Fruit fly (Drosophila melanogaster) whole organism, prepupa: Measurements from ENCODE around the gene CG31777.

Experiments
- CG11294 ChIP-seq: fragments of 200-800 bp; sonication (Bioruptor generic); IDR thresholded peaks from 2 replicates; pipeline ENCODE4 v1.3.6; 2022; ENCODE audit warnings: missing biosample characterization, missing genetic modification characterization
- CG1621 ChIP-seq: fragments of 200-800 bp; sonication (Bioruptor generic); optimal IDR thresholded peaks from 3 replicates; lab custom pipeline; 2018; ENCODE audit warnings: missing biosample characterization, mild to moderate bottlenecking, missing genetic modification characterization
- CG16779 ChIP-seq: fragments of 200-800 bp; sonication (Bioruptor generic); optimal IDR thresholded peaks from 3 replicates; lab custom pipeline; 2017; ENCODE audit warnings: missing biosample characterization, mild to moderate bottlenecking, missing genetic modification characterization
- CG3919 ChIP-seq: fragments of 200-800 bp; sonication (Bioruptor generic); optimal IDR thresholded peaks from 3 replicates; lab custom pipeline; 2016; ENCODE audit warnings: missing biosample characterization, missing genetic modification characterization
- CG4318 ChIP-seq: fragments of 200-800 bp; sonication (Bioruptor generic); optimal IDR thresholded peaks from 3 replicates; lab custom pipeline; 2017; ENCODE audit warnings: missing biosample characterization, mild to moderate bottlenecking, missing genetic modification characterization
- CG6276 ChIP-seq: fragments of 200-800 bp; sonication (Bioruptor generic); optimal IDR thresholded peaks from 2 replicates; lab custom pipeline; 2017; ENCODE audit warnings: missing biosample characterization, mild to moderate bottlenecking, missing genetic modification characterization
- CG8119 ChIP-seq: fragments of 200-800 bp; sonication (Bioruptor generic); IDR thresholded peaks from 3 replicates; pipeline ENCODE4 v1.3.6; 2022; ENCODE audit warnings: missing biosample characterization, missing genetic modification characterization
- CG8319 ChIP-seq: fragments of 200-800 bp; sonication (Bioruptor generic); optimal IDR thresholded peaks from 3 replicates; lab custom pipeline; 2016; ENCODE audit warnings: missing biosample characterization, missing genetic modification characterization
- Eip78C ChIP-seq: fragments of 200-800 bp; sonication (Bioruptor generic); peaks from one replicate; lab custom pipeline; 2016; ENCODE audit warnings: missing biosample characterization, missing genetic modification characterization
- Ets96B ChIP-seq: fragments of 200-800 bp; optimal IDR thresholded peaks from 2 replicates; lab custom pipeline; 2019; ENCODE audit warnings: missing biosample characterization, mild to moderate bottlenecking, missing genetic modification characterization, moderate library complexity
- cyc ChIP-seq: fragments of 200-800 bp; sonication (Bioruptor generic); optimal IDR thresholded peaks from 3 replicates; lab custom pipeline; 2016; ENCODE audit warnings: missing biosample characterization, missing genetic modification characterization
- fd59A ChIP-seq: fragments of 200-800 bp; sonication (Bioruptor generic); optimal IDR thresholded peaks from 2 replicates; lab custom pipeline; 2017; ENCODE audit warnings: missing biosample characterization, mild to moderate bottlenecking, missing genetic modification characterization, missing genetic modification reagents
- fd85E ChIP-seq: fragments of 200-800 bp; sonication (Bioruptor generic); optimal IDR thresholded peaks from 3 replicates; lab custom pipeline; 2016; ENCODE audit warnings: missing biosample characterization, missing genetic modification characterization
- fkh ChIP-seq: fragments of 200-800 bp; sonication (Bioruptor generic); optimal IDR thresholded peaks from 3 replicates; lab custom pipeline; 2017; ENCODE audit warnings: missing biosample characterization, mild to moderate bottlenecking, missing genetic modification characterization, moderate library complexity
- salr ChIP-seq, 2 experiments: fragments of 200-800 bp; sonication (Bioruptor generic); optimal IDR thresholded peaks; 3 replicates each; lab custom pipeline; 2016 to 2018; ENCODE audit warnings: missing biosample characterization in 2 of 2, missing genetic modification characterization in 2 of 2, mild to moderate bottlenecking in 1 of 2
- vri ChIP-seq: fragments of 200-800 bp; sonication (Bioruptor generic); optimal IDR thresholded peaks from 3 replicates; lab custom pipeline; 2016; ENCODE audit warnings: missing biosample characterization, mild to moderate bottlenecking, missing genetic modification characterization

Gene CG31777

DNA sequence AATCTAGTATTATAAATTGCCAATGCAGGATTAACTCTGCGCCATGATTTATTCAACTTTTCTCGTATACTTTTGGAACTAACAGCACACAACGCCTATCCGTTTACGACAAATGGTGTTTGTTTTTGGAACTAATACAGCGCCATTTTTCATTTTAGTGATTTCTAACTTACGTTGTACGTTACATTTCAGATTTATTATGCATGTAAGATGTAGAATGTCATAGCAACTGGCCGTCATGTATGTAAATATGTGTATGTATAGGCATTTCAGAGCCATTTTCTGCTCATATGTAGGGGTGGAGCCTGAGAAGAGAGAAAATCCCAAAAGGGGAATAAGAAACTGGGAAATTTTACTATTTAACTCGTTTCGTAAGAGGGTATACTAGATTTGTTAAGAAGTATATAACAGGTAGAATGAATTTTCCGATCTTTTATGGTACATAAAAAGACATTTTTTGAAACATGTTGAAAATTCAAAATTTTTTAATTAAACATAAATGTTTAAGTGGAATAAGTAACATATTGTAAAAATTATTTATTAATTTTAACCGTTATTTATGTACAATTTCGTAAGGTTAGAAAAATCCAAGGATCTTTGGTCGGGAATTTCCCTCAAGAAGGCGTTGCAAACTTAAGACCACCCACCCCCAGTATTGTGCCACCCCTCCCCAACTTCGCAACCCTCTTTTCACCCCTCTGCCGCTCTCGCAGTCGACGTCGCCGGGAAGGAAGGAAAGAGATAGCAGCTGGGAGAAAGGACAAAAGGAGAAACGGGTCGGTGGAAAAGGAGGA, 49.3 kb downstream of the CG31777 start (continued):
- TF ChIP-seq fd85E (GFP tag; lab: Kevin White, UChicago): no peak
- no peak for TF ChIP-seq fd59A (GFP tag; lab: Kevin White, UChicago)
- TF ChIP-seq Ets96B (tag; lab: Kevin White, UChicago): peak; percentile 22
- TF ChIP-seq CG8319 (GFP tag; lab: Kevin White, UChicago): no peak
- no peak for TF ChIP-seq CG16779 (tag; lab: Kevin White, UChicago)
- no peak for TF ChIP-seq CG1621 (tag; lab: Kevin White, UChicago)
- TF ChIP-seq CG8119 (GFP tag; lab: Robert Waterston, UW): peak; percentile 75
- TF ChIP-seq cyc (GFP tag; lab: Kevin White, UChicago): peak; percentile 50
- TF ChIP-seq CG3919 (GFP tag; lab: Kevin White, UChicago): peak; percentile 19
- TF ChIP-seq, all 60 proteins: peak for 26

DNA sequence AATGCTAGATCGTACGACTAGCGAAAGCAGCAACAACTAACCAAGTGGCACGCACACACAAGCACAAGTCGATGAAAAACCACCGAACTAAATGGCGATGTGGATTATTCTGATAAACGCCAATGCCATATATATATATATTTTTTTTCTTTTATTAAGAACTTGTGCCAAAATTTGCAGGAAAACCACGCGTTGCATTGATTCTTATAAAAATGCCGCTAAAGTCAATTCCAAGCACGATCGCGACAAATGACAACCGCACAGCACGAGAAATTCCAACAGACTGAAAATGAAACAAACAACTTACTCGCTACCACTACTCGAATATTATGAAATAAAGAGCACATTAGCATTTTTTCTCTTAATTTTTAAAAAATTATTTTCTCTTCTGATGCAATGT, 50.2 kb downstream of the CG31777 start, which contains the start of gene for:
Gene for, minus strand, starts transcription at position 287 of the 400 bp plus-strand sequence.
- TF ChIP-seq CG11294 (GFP tag; lab: Robert Waterston, UW): no peak
- TF ChIP-seq salr (GFP tag; optimal IDR thresholded peaks at IDR 0.05; lab: Kevin White, UChicago): no peak
- peak; percentile 21 for TF ChIP-seq fkh
- TF ChIP-seq CG8119 (GFP tag; lab: Robert Waterston, UW): 0 out of 3 replicates have a peak, but pooled peaks have one; percentile 2
- TF ChIP-seq vri (GFP tag; lab: Kevin White, UChicago): peak; percentile 24
- peak; percentile 14 for TF ChIP-seq Eip78C (GFP tag; lab: Kevin White, UChicago)
- TF ChIP-seq CG6276 (GFP tag; lab: Kevin White, UChicago): peak; percentile 26
- no peak for TF ChIP-seq CG4318 (GFP tag; lab: Kevin White, UChicago)
